Worm (Caenorhabditis elegans) whole organism, L4/young adult: Measurements from ENCODE around the gene H14N18.2.

Experiments used
- W03F9.2 ChIP-seq: fragments of 150-350 bp; optimal IDR thresholded peaks from 2 replicates; lab custom pipeline; 2014; ENCODE audit warnings: missing biosample characterization, missing genetic modification characterization
- him-1 ChIP-seq: sonication (generic microtip); optimal IDR thresholded peaks from 2 replicates; lab custom pipeline; 2016; ENCODE audit warnings: missing genotype, missing genetic modification reagents, missing genetic modification characterization, missing compliant biosample characterization

ce11 chrV:8948365-8948764, 15.9 kb downstream of the H14N18.2 start:
- no peak for TF ChIP-seq W03F9.2 (tag; lab: Kevin White, UChicago)
- TF ChIP-seq him-1 (tag; lab: Kevin White, UChicago): no peak
